Worm (Caenorhabditis elegans) whole organism, L1 larva: ENCODE results near the gene ccpp-6.

Experiments
- C16A3.4 ChIP-seq: fragments of 150-350 bp; optimal IDR thresholded peaks from 2 replicates; lab custom pipeline; 2014; ENCODE audit warnings: missing biosample characterization, missing genetic modification characterization
- F16B12.6 ChIP-seq: fragments of 150-350 bp; optimal IDR thresholded peaks from 2 replicates; lab custom pipeline; 2014; ENCODE audit warnings: missing biosample characterization, missing genetic modification characterization
- Y116A8C.19 ChIP-seq: sonication (generic microtip); optimal IDR thresholded peaks from 2 replicates; lab custom pipeline; 2016; ENCODE audit warnings: missing compliant biosample characterization, missing genetic modification characterization, borderline replicate concordance
- aly-2 ChIP-seq: fragments of 150-350 bp; optimal IDR thresholded peaks from 2 replicates; lab custom pipeline; 2014; ENCODE audit warnings: missing biosample characterization, missing genetic modification characterization
- blmp-1 ChIP-seq: fragments of 150-350 bp; optimal IDR thresholded peaks from 2 replicates; lab custom pipeline; 2014; ENCODE audit warnings: missing biosample characterization, missing genetic modification characterization
- ceh-82 ChIP-seq, 3 experiments: fragments of 150-350 bp in 1 of 3; sonication (generic microtip) in 2 of 3; optimal IDR thresholded peaks; 2 replicates each; lab custom pipeline; 2014 to 2017; ENCODE audit warnings: missing biosample characterization in 3 of 3, missing genetic modification characterization in 3 of 3
- ceh-90 ChIP-seq: sonication (generic microtip); optimal IDR thresholded peaks from 2 replicates; lab custom pipeline; 2016; ENCODE audit warnings: missing genetic modification characterization, missing compliant biosample characterization
- dpl-1 ChIP-seq, 3 experiments: fragments of 150-350 bp in 2 of 3; sonication (generic microtip) in 1 of 3; optimal IDR thresholded peaks; 2 replicates each; lab custom pipeline; 2014 to 2017; ENCODE audit warnings: missing biosample characterization in 3 of 3, missing genetic modification characterization in 3 of 3, missing genetic modification reagents in 3 of 3
- dsc-1 ChIP-seq: sonication (generic microtip); optimal IDR thresholded peaks from 2 replicates; lab custom pipeline; 2016; ENCODE audit warnings: mild to moderate bottlenecking, missing genetic modification characterization, missing compliant biosample characterization
- efl-1 ChIP-seq, 4 experiments: fragments of 150-350 bp; optimal IDR thresholded peaks in 3 of 4; peaks in 1 of 4; 1 replicate in 1 of 4; 2 replicates in 3 of 4; lab custom pipeline; 2014; ENCODE audit warnings: missing biosample characterization in 2 of 4, missing genetic modification characterization in 2 of 4, missing genetic modification reagents in 2 of 4
- efl-3 ChIP-seq: fragments of 200-800 bp; sonication (Bioruptor generic); optimal IDR thresholded peaks from 2 replicates; lab custom pipeline; 2018; ENCODE audit warnings: mild to moderate bottlenecking, missing genetic modification characterization, missing compliant biosample characterization
- egl-13 ChIP-seq: sonication (generic microtip); optimal IDR thresholded peaks from 2 replicates; lab custom pipeline; 2016; ENCODE audit warnings: missing genotype, missing genetic modification reagents, missing genetic modification characterization, missing compliant biosample characterization
- elt-2 ChIP-seq: sonication (generic microtip); optimal IDR thresholded peaks from 2 replicates; lab custom pipeline; 2016; ENCODE audit warnings: missing genetic modification characterization, mild to moderate bottlenecking, inconsistent platforms, missing compliant biosample characterization, missing genetic modification reagents
- elt-3 ChIP-seq, 6 experiments: fragments of 150-350 bp in 1 of 6; sonication (generic microtip); optimal IDR thresholded peaks; 2 replicates each; lab custom pipeline; 2017 to 2018; ENCODE audit warnings: missing biosample characterization in 6 of 6, missing genetic modification characterization in 6 of 6, inconsistent platforms in 1 of 6
- fkh-10 ChIP-seq: sonication (generic microtip); optimal IDR thresholded peaks from 2 replicates; lab custom pipeline; 2017; ENCODE audit warnings: missing biosample characterization, missing genetic modification reagents, missing genetic modification characterization
- hlh-17 ChIP-seq: fragments of 200-800 bp; sonication (Bioruptor generic); optimal IDR thresholded peaks from 2 replicates; lab custom pipeline; 2018; ENCODE audit warnings: missing genetic modification characterization, mild to moderate bottlenecking, missing compliant biosample characterization, moderate library complexity, borderline replicate concordance
- irx-1 ChIP-seq: sonication (generic microtip); optimal IDR thresholded peaks from 2 replicates; lab custom pipeline; 2016; ENCODE audit warnings: missing genetic modification characterization, missing compliant biosample characterization
- lin-15B ChIP-seq: fragments of 150-350 bp; sonication (generic microtip); optimal IDR thresholded peaks from 3 replicates; lab custom pipeline; 2014; ENCODE audit warnings: missing biosample characterization, missing genetic modification characterization
- lin-35 ChIP-seq, 2 experiments: fragments of 150-350 bp; optimal IDR thresholded peaks; 2 replicates each; lab custom pipeline; 2014; ENCODE audit warnings: missing biosample characterization in 2 of 2, missing genetic modification characterization in 2 of 2, missing genetic modification reagents in 2 of 2
- lir-3 ChIP-seq: sonication (generic microtip); optimal IDR thresholded peaks from 2 replicates; lab custom pipeline; 2016; ENCODE audit warnings: mild to moderate bottlenecking, missing genetic modification characterization, moderate library complexity, missing compliant biosample characterization; ENCODE audit not compliant: poor library complexity
- lsy-2 ChIP-seq, 2 experiments: fragments of 150-350 bp; optimal IDR thresholded peaks; 2 replicates each; lab custom pipeline; 2014; ENCODE audit warnings: missing biosample characterization in 2 of 2, missing genetic modification characterization in 2 of 2
- mdl-1 ChIP-seq, 2 experiments: fragments of 150-350 bp; optimal IDR thresholded peaks; 2 replicates each; lab custom pipeline; 2014 to 2017; ENCODE audit warnings: missing biosample characterization in 2 of 2, missing genetic modification characterization in 2 of 2, inconsistent platforms in 1 of 2
- mef-2 ChIP-seq: fragments of 150-350 bp; optimal IDR thresholded peaks from 2 replicates; lab custom pipeline; 2014; ENCODE audit warnings: missing biosample characterization, missing genetic modification characterization
- nhr-11 ChIP-seq: fragments of 150-350 bp; optimal IDR thresholded peaks from 2 replicates; lab custom pipeline; 2014; ENCODE audit warnings: missing biosample characterization, missing genetic modification characterization
- nhr-19 ChIP-seq: fragments of 200-800 bp; sonication (Bioruptor generic); conservative IDR thresholded peaks from 2 replicates; pipeline ENCODE4 v1.3.6; 2022; ENCODE audit warnings: missing genetic modification characterization, missing compliant biosample characterization
- nhr-20 ChIP-seq: sonication (generic microtip); optimal IDR thresholded peaks from 2 replicates; lab custom pipeline; 2016; ENCODE audit warnings: mild to moderate bottlenecking, missing genetic modification characterization, missing compliant biosample characterization
- nhr-47 ChIP-seq: sonication (generic microtip); optimal IDR thresholded peaks from 2 replicates; lab custom pipeline; 2016; ENCODE audit warnings: mild to moderate bottlenecking, missing genetic modification characterization, moderate library complexity, missing compliant biosample characterization
- nhr-71 ChIP-seq: sonication (generic microtip); optimal IDR thresholded peaks from 2 replicates; lab custom pipeline; 2016; ENCODE audit warnings: mild to moderate bottlenecking, missing genetic modification characterization, moderate library complexity, missing compliant biosample characterization
- nhr-77 ChIP-seq: fragments of 150-350 bp; optimal IDR thresholded peaks from 2 replicates; lab custom pipeline; 2014; ENCODE audit warnings: missing biosample characterization, missing genetic modification characterization
- nhr-85 ChIP-seq: sonication (generic microtip); peaks from one replicate; lab custom pipeline; 2016; ENCODE audit warnings: missing genetic modification characterization, inconsistent platforms, missing compliant biosample characterization
- nhr-90 ChIP-seq: sonication (generic microtip); optimal IDR thresholded peaks from 2 replicates; lab custom pipeline; 2016; ENCODE audit warnings: mild to moderate bottlenecking, missing genetic modification characterization, missing compliant biosample characterization; ENCODE audit not compliant: poor library complexity
- pag-3 ChIP-seq: sonication (generic microtip); optimal IDR thresholded peaks from 2 replicates; lab custom pipeline; 2017; ENCODE audit warnings: missing genetic modification characterization, mild to moderate bottlenecking, missing compliant biosample characterization, antibody characterized with exemption, borderline replicate concordance; ENCODE audit not compliant: insufficient read depth
- pqm-1 ChIP-seq: sonication (generic microtip); optimal IDR thresholded peaks from 3 replicates; lab custom pipeline; 2017; ENCODE audit warnings: missing biosample characterization, missing genetic modification characterization
- rnt-1 ChIP-seq: sonication (generic microtip); optimal IDR thresholded peaks from 2 replicates; lab custom pipeline; 2016; ENCODE audit warnings: mild to moderate bottlenecking, missing genetic modification characterization, moderate library complexity, missing compliant biosample characterization
- skn-1 ChIP-seq: fragments of 150-350 bp; optimal IDR thresholded peaks from 2 replicates; lab custom pipeline; 2014; ENCODE audit warnings: missing biosample characterization, missing genetic modification characterization
- snpc-4 ChIP-seq: fragments of 150-350 bp; optimal IDR thresholded peaks from 2 replicates; lab custom pipeline; 2014; ENCODE audit warnings: missing biosample characterization, missing genetic modification characterization
- snu-23 ChIP-seq: sonication (generic microtip); optimal IDR thresholded peaks from 2 replicates; lab custom pipeline; 2016; ENCODE audit warnings: missing genetic modification characterization, missing compliant biosample characterization
- sptf-1 ChIP-seq: fragments of 150-350 bp; optimal IDR thresholded peaks from 2 replicates; lab custom pipeline; 2014; ENCODE audit warnings: missing biosample characterization, missing genetic modification characterization
- swsn-7 ChIP-seq: sonication (generic microtip); optimal IDR thresholded peaks from 2 replicates; lab custom pipeline; 2016; ENCODE audit warnings: missing genetic modification characterization, missing compliant biosample characterization
- tbx-2 ChIP-seq: sonication (generic microtip); optimal IDR thresholded peaks from 2 replicates; lab custom pipeline; 2016; ENCODE audit warnings: missing genetic modification characterization, missing compliant biosample characterization
- unc-130 ChIP-seq: fragments of 150-350 bp; optimal IDR thresholded peaks from 2 replicates; lab custom pipeline; 2017; ENCODE audit warnings: missing biosample characterization, missing genetic modification characterization, inconsistent platforms
- unc-30 ChIP-seq: sonication (generic microtip); optimal IDR thresholded peaks from 2 replicates; lab custom pipeline; 2017; ENCODE audit warnings: missing biosample characterization, missing genetic modification characterization
- vab-15 ChIP-seq: sonication (generic microtip); optimal IDR thresholded peaks from 2 replicates; lab custom pipeline; 2017; ENCODE audit warnings: missing genotype, mild to moderate bottlenecking, missing genetic modification characterization, missing compliant biosample characterization
- xbp-1 ChIP-seq: sonication (generic microtip); optimal IDR thresholded peaks from 2 replicates; lab custom pipeline; 2016; ENCODE audit warnings: missing genetic modification characterization, missing compliant biosample characterization
- ztf-11 ChIP-seq, 2 experiments: sonication (generic microtip); optimal IDR thresholded peaks; 2 replicates each; lab custom pipeline; 2016 to 2017; ENCODE audit warnings: missing genetic modification characterization in 2 of 2, missing biosample characterization in 1 of 2, missing compliant biosample characterization in 1 of 2

Gene ccpp-6

DNA sequence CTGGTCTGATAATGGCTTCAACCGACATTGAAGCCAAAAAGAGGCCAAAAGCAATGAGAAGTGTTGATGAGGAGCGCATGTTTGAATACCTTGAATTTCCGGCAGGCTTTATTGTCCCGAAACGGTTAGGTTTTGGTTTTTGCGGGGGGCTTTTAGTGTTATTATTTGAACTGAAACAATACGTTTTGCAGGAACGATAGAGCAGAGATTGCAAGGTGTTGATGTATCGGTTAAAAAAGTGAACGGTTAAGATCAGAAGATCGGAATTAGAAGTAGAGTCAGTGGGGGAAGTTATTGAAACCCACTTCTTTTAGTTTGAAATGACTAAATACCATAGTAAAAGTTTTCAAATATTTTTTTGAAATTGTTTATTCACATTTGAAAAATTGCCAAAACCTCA lies 20.4 kb upstream of the ccpp-6 start, which contains the start of gene clec-141:
Gene clec-141, minus strand, starts transcription at position 101 of the 400 bp plus-strand sequence.
- TF ChIP-seq hlh-17 (no peak), elt-2 (tag; lab: Kevin White, UChicago) (no peak), nhr-77 (tag; lab: Kevin White, UChicago) (no peak), irx-1 (tag; lab: Kevin White, UChicago) (no peak), nhr-11 (tag; lab: Kevin White, UChicago) (no peak), ceh-82 (tag; optimal IDR thresholded peaks at IDR 0.05; lab: Kevin White, UChicago) (no peak), lin-15B (tag; lab: Kevin White, UChicago) (no peak), tbx-2 (tag; lab: Kevin White, UChicago) (no peak), ceh-90 (tag; lab: Kevin White, UChicago) (no peak), skn-1 (tag; lab: Kevin White, UChicago) (no peak), unc-130 (tag; lab: Kevin White, UChicago) (no peak), mef-2 (tag; lab: Kevin White, UChicago) (no peak), pag-3 (no peak), nhr-85 (tag; lab: Kevin White, UChicago) (no peak), vab-15 (tag; lab: Kevin White, UChicago) (no peak), C16A3.4 (no peak), egl-13 (tag; lab: Kevin White, UChicago) (no peak)

DNA sequence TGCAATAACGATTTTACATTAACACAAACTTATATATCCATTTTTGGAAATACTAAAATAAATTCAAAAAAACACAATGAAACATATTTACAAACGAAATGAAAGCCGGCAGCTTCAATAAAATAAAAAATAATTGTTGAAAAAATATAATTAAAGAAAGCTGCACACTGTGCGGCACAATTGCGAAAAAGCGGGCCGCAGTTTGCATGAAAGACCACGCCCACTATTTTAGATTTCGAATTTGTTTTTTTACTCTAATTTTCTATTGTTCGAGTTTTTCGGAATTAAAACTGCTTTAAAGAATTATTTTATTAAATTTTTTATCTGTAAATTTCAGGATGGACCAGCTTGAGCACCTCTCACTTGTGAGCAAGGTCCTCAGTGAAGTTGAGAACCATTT lies 12.1 kb upstream of the ccpp-6 start, which contains the start of gene mog-5:
Gene mog-5, plus strand, starts transcription at position 338 of the 400 bp plus-strand sequence.
- TF ChIP-seq nhr-90 (tag; lab: Kevin White, UChicago) (peak; percentile 32), blmp-1 (tag; lab: Kevin White, UChicago) (peak; percentile 24), ceh-90 (tag; lab: Kevin White, UChicago) (no peak), aly-2 (tag; lab: Kevin White, UChicago) (no peak), tbx-2 (tag; lab: Kevin White, UChicago) (peak; percentile 28), efl-1 (optimal IDR thresholded peaks at IDR 0.05; lab: Kevin White, UChicago) (peak; percentile 14 to 41), efl-1 (GFP tag; optimal IDR thresholded peaks at IDR 0.05 in 1 of 2; lab: Kevin White, UChicago) (peak; percentile 36 to 93), snu-23 (GFP tag; lab: Kevin White, UChicago) (peak; percentile 32), lir-3 (tag; lab: Kevin White, UChicago) (no peak), swsn-7 (tag; lab: Kevin White, UChicago) (peak; percentile 25), pqm-1 (tag; lab: Kevin White, UChicago) (no peak), sptf-1 (tag; lab: Kevin White, UChicago) (no peak), dpl-1 (GFP tag; optimal IDR thresholded peaks at IDR 0.05; lab: Kevin White, UChicago) (peak; percentile 8 to 41 (median 20)), nhr-20 (tag; lab: Kevin White, UChicago) (peak; percentile 39), efl-3 (GFP tag; lab: Kevin White, UChicago) (no peak), elt-3 (tag; optimal IDR thresholded peaks at IDR 0.05; lab: Kevin White, UChicago) (peak in 1 of 6 experiments; percentile 51), lsy-2 (tag; optimal IDR thresholded peaks at IDR 0.05; lab: Kevin White, UChicago) (peak; percentile 46 to 47), nhr-19 (GFP tag; lab: Robert Waterston, UW) (0 out of 2 replicates have a peak, but pooled peaks have one; percentile 10), Y116A8C.19 (tag; lab: Kevin White, UChicago) (no peak), fkh-10 (GFP tag; lab: Kevin White, UChicago) (no peak), unc-30 (tag; lab: Kevin White, UChicago) (no peak), irx-1 (tag; lab: Kevin White, UChicago) (no peak), F16B12.6 (tag; lab: Kevin White, UChicago) (no peak), dsc-1 (tag; lab: Kevin White, UChicago) (peak; percentile 35), rnt-1 (tag; lab: Kevin White, UChicago) (peak; percentile 20), lin-35 (GFP tag; optimal IDR thresholded peaks at IDR 0.05; lab: Kevin White, UChicago) (peak in 1 of 2 experiments; percentile 33), ceh-82 (tag; optimal IDR thresholded peaks at IDR 0.05; lab: Kevin White, UChicago) (peak in 2 of 3 experiments; percentile 10 to 23), skn-1 (tag; lab: Kevin White, UChicago) (peak; percentile 11), nhr-47 (peak; percentile 4), nhr-71 (tag; lab: Kevin White, UChicago) (peak; percentile 35), snpc-4 (tag; lab: Kevin White, UChicago) (peak; percentile 7), ztf-11 (tag; optimal IDR thresholded peaks at IDR 0.05; lab: Kevin White, UChicago) (no peak), xbp-1 (tag; lab: Kevin White, UChicago) (peak; percentile 30), elt-2 (tag; lab: Kevin White, UChicago) (peak; percentile 7), mdl-1 (tag; optimal IDR thresholded peaks at IDR 0.05; lab: Kevin White, UChicago) (peak in 1 of 2 experiments; percentile 1), C16A3.4 (peak; percentile 35)
